Worm (Caenorhabditis elegans) whole organism, L3 larva: ENCODE results near the gene R03D7.8.

Source experiments
- ceh-9 ChIP-seq: sonication (generic microtip); optimal IDR thresholded peaks from 2 replicates; lab custom pipeline; 2018; ENCODE audit warnings: missing biosample characterization, missing genetic modification characterization
- elt-2 ChIP-seq: sonication (generic microtip); optimal IDR thresholded peaks from 2 replicates; lab custom pipeline; 2016; ENCODE audit warnings: missing genetic modification reagents, mild to moderate bottlenecking, missing genetic modification characterization, missing compliant biosample characterization
- tbx-2 ChIP-seq: sonication (generic microtip); optimal IDR thresholded peaks from 2 replicates; lab custom pipeline; 2016; ENCODE audit warnings: mild to moderate bottlenecking, missing genetic modification characterization, missing compliant biosample characterization
- ztf-11 ChIP-seq: fragments of 150-350 bp; optimal IDR thresholded peaks from 2 replicates; lab custom pipeline; 2014; ENCODE audit warnings: missing biosample characterization, missing genetic modification characterization

DNA sequence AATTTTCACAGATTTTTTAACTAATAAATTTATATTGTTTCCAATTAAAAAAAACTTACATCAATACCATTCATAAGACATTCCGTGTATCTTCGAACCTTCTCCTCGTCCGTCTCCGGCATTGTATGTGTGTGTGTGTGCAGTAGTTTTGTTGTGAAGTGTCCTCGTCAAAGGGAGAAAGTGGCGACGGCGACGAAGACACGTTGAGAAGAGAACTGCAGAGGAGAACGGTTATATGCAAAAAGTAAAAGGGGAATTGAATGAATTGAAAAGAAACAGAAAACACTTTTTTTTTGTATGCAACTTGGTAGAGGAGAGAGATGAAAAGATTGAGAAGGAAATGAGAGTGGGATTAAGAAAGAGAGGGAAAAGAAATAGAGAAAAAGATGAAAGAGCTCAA, 11.2 kb downstream of the R03D7.8 start:
- TF ChIP-seq elt-2 (tag; lab: Kevin White, UChicago): no peak
- TF ChIP-seq ceh-9 (tag; lab: Kevin White, UChicago): no peak
- TF ChIP-seq tbx-2: no peak
- TF ChIP-seq ztf-11: no peak
